Fruit fly (Drosophila melanogaster) whole organism, wandering third instar larva: ENCODE data around the gene Ptp61F.

ENCODE experiments used
- Abd-B ChIP-seq: fragments of >200 bp; optimal IDR thresholded peaks from 2 replicates; lab custom pipeline; 2017; ENCODE audit warnings: missing biosample characterization, missing genetic modification characterization
- CG32264 ChIP-seq: fragments of 200-800 bp; sonication (Bioruptor generic); optimal IDR thresholded peaks from 2 replicates; lab custom pipeline; 2016; ENCODE audit warnings: missing biosample characterization, missing genetic modification characterization
- Dfd ChIP-seq: fragments of >200 bp; optimal IDR thresholded peaks from 2 replicates; lab custom pipeline; 2017; ENCODE audit warnings: missing biosample characterization, missing genetic modification characterization
- N ChIP-seq: fragments of >200 bp; optimal IDR thresholded peaks from 2 replicates; lab custom pipeline; 2018; ENCODE audit warnings: missing biosample characterization, missing external identifiers, missing genetic modification characterization
- dmrt93B ChIP-seq: fragments of 200-800 bp; sonication (Bioruptor generic); optimal IDR thresholded peaks from 2 replicates; lab custom pipeline; 2018; ENCODE audit warnings: missing biosample characterization, mild to moderate bottlenecking, missing genetic modification characterization
- psq ChIP-seq: fragments of 200-800 bp; sonication (Bioruptor generic); optimal IDR thresholded peaks from 3 replicates; lab custom pipeline; 2017; ENCODE audit warnings: missing biosample characterization, mild to moderate bottlenecking, missing genetic modification characterization, moderate library complexity

DNA sequence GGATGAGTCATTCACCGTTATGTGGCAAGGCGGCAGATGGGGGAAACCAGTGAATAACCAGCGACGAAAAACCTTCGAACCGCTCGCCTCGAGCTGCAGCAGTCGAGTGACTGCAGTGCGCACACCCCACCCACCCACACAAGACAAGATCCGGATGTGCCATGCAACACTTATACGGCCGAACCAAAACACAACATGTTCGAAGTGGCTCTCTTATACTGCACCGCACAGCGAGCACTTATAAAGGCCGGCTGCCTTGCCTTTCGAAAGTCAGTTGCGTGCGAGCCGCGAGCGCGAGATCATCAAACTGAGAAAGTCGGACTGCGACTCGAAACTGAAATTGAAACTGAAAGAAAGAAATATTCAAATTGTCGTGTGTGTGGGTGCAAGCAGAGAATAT lies 11.5 kb downstream of the Ptp61F start, which contains the start of gene rho:
- TF ChIP-seq CG32264 (no peak), N (no peak), Abd-B (GFP tag; lab: Kevin White, UChicago) (no peak), Dfd (GFP tag; lab: Kevin White, UChicago) (no peak), psq (GFP tag; lab: Kevin White, UChicago) (no peak), dmrt93B (GFP tag; lab: Kevin White, UChicago) (no peak)
